Worm (Caenorhabditis elegans) whole organism, L2 larva: Measurements from ENCODE around the gene C54G10.1.

ENCODE experiments used
- C34F6.9 ChIP-seq: fragments of 150-350 bp; optimal IDR thresholded peaks from 2 replicates; lab custom pipeline; 2014; ENCODE audit warnings: missing biosample characterization, missing genetic modification characterization
- F13H6.1 ChIP-seq: sonication (generic microtip); optimal IDR thresholded peaks from 2 replicates; lab custom pipeline; 2016; ENCODE audit warnings: missing genetic modification characterization, missing compliant biosample characterization
- R02D3.7 ChIP-seq: fragments of 150-350 bp; optimal IDR thresholded peaks from 2 replicates; lab custom pipeline; 2014; ENCODE audit warnings: missing biosample characterization, missing genetic modification characterization
- alr-1 ChIP-seq: fragments of 150-350 bp; optimal IDR thresholded peaks from 2 replicates; lab custom pipeline; 2014; ENCODE audit warnings: missing biosample characterization, missing genetic modification characterization
- aly-2 ChIP-seq: fragments of 150-350 bp; optimal IDR thresholded peaks from 2 replicates; lab custom pipeline; 2014; ENCODE audit warnings: missing biosample characterization, missing genetic modification characterization
- ama-1 ChIP-seq: fragments of 150-350 bp; optimal IDR thresholded peaks from 2 replicates; lab custom pipeline; 2018; ENCODE audit warnings: inconsistent platforms
- blmp-1 ChIP-seq: sonication (generic microtip); optimal IDR thresholded peaks from 2 replicates; lab custom pipeline; 2017; ENCODE audit warnings: missing genetic modification characterization, mild to moderate bottlenecking, missing compliant biosample characterization, antibody characterized with exemption, moderate library complexity; ENCODE audit not compliant: insufficient read depth
- ceh-16 ChIP-seq: fragments of 150-350 bp; optimal IDR thresholded peaks from 2 replicates; lab custom pipeline; 2014; ENCODE audit warnings: missing biosample characterization, missing genetic modification characterization
- ceh-82 ChIP-seq: fragments of 150-350 bp; optimal IDR thresholded peaks from 2 replicates; lab custom pipeline; 2014; ENCODE audit warnings: missing biosample characterization, missing genetic modification characterization
- crh-2 ChIP-seq: sonication (generic microtip); optimal IDR thresholded peaks from 2 replicates; lab custom pipeline; 2017; ENCODE audit warnings: missing biosample characterization, missing genetic modification characterization
- egl-27 ChIP-seq: sonication (generic microtip); optimal IDR thresholded peaks from 3 replicates; lab custom pipeline; 2017; ENCODE audit warnings: missing biosample characterization, missing genetic modification reagents, missing genetic modification characterization
- elt-1 ChIP-seq: fragments of 150-350 bp; optimal IDR thresholded peaks from 2 replicates; lab custom pipeline; 2014; ENCODE audit warnings: missing biosample characterization, missing genetic modification characterization
- elt-3 ChIP-seq: sonication (generic microtip); optimal IDR thresholded peaks from 2 replicates; lab custom pipeline; 2017; ENCODE audit warnings: missing biosample characterization, missing genetic modification characterization
- gmeb-1 ChIP-seq: fragments of 150-350 bp; optimal IDR thresholded peaks from 2 replicates; lab custom pipeline; 2014; ENCODE audit warnings: missing biosample characterization, missing genetic modification characterization
- lin-13 ChIP-seq: fragments of 150-350 bp; optimal IDR thresholded peaks from 2 replicates; lab custom pipeline; 2014; ENCODE audit warnings: missing biosample characterization, missing genetic modification reagents, missing genetic modification characterization
- lin-39 ChIP-seq: fragments of 150-350 bp; optimal IDR thresholded peaks from 2 replicates; lab custom pipeline; 2014; ENCODE audit warnings: missing biosample characterization, missing genetic modification reagents, missing genetic modification characterization
- mab-5 ChIP-seq: fragments of 150-350 bp; optimal IDR thresholded peaks from 2 replicates; lab custom pipeline; 2014; ENCODE audit warnings: missing biosample characterization, missing genetic modification characterization
- mbf-1 ChIP-seq: sonication (generic microtip); optimal IDR thresholded peaks from 2 replicates; lab custom pipeline; 2017; ENCODE audit warnings: missing biosample characterization, missing genetic modification characterization
- mdl-1 ChIP-seq, 2 experiments: fragments of 150-350 bp in 1 of 2; sonication (generic microtip) in 1 of 2; optimal IDR thresholded peaks; 2 replicates each; lab custom pipeline; 2017; ENCODE audit warnings: missing biosample characterization in 2 of 2, missing genetic modification characterization in 2 of 2
- nhr-10 ChIP-seq: sonication (generic microtip); optimal IDR thresholded peaks from 2 replicates; lab custom pipeline; 2017; ENCODE audit warnings: missing biosample characterization, missing genetic modification characterization
- nhr-11 ChIP-seq: fragments of 150-350 bp; optimal IDR thresholded peaks from 2 replicates; lab custom pipeline; 2014; ENCODE audit warnings: missing biosample characterization, missing genetic modification characterization
- nhr-21 ChIP-seq: fragments of 150-350 bp; optimal IDR thresholded peaks from 2 replicates; lab custom pipeline; 2014; ENCODE audit warnings: missing biosample characterization, missing genetic modification characterization
- nhr-23 ChIP-seq: fragments of 150-350 bp; optimal IDR thresholded peaks from 2 replicates; lab custom pipeline; 2014; ENCODE audit warnings: missing biosample characterization, missing genetic modification reagents, missing genetic modification characterization
- nhr-237 ChIP-seq: fragments of 150-350 bp; optimal IDR thresholded peaks from 2 replicates; lab custom pipeline; 2014; ENCODE audit warnings: missing biosample characterization, missing genetic modification characterization
- nhr-25 ChIP-seq: fragments of 150-350 bp; sonication (generic microtip); optimal IDR thresholded peaks from 3 replicates; lab custom pipeline; 2014; ENCODE audit warnings: missing biosample characterization, missing genetic modification characterization
- peb-1 ChIP-seq: fragments of 150-350 bp; optimal IDR thresholded peaks from 2 replicates; lab custom pipeline; 2014; ENCODE audit warnings: missing biosample characterization, missing genetic modification characterization
- sem-4 ChIP-seq: fragments of 150-350 bp; optimal IDR thresholded peaks from 2 replicates; lab custom pipeline; 2014; ENCODE audit warnings: missing biosample characterization, missing genetic modification reagents, missing genetic modification characterization
- skn-1 ChIP-seq: sonication (generic microtip); optimal IDR thresholded peaks from 2 replicates; lab custom pipeline; 2017; ENCODE audit warnings: missing biosample characterization, missing genetic modification characterization
- sma-9 ChIP-seq, 2 experiments: fragments of 150-350 bp in 1 of 2; sonication (generic microtip) in 1 of 2; optimal IDR thresholded peaks; 2 replicates each; lab custom pipeline; 2014 to 2016; ENCODE audit warnings: missing genetic modification characterization in 2 of 2, mild to moderate bottlenecking in 1 of 2, missing biosample characterization in 1 of 2, missing compliant biosample characterization in 1 of 2, missing genetic modification reagents in 1 of 2, moderate library complexity in 1 of 2
- snpc-4 ChIP-seq: fragments of 150-350 bp; optimal IDR thresholded peaks from 2 replicates; lab custom pipeline; 2014; ENCODE audit warnings: missing biosample characterization, missing genetic modification characterization
- zag-1 ChIP-seq: fragments of 150-350 bp; optimal IDR thresholded peaks from 2 replicates; lab custom pipeline; 2014; ENCODE audit warnings: missing biosample characterization, missing genetic modification characterization
- ztf-1 ChIP-seq: fragments of 200-800 bp; sonication (Bioruptor generic); conservative IDR thresholded peaks from 2 replicates; pipeline ENCODE4 v1.3.6; 2022; ENCODE audit warnings: missing genetic modification characterization, missing compliant biosample characterization
- ztf-11 ChIP-seq: sonication (generic microtip); optimal IDR thresholded peaks from 2 replicates; lab custom pipeline; 2017; ENCODE audit warnings: missing biosample characterization, missing genetic modification characterization
- ztf-4 ChIP-seq: fragments of 150-350 bp; optimal IDR thresholded peaks from 2 replicates; lab custom pipeline; 2014; ENCODE audit warnings: missing biosample characterization, missing genetic modification characterization

C54G10.1 gene

DNA sequence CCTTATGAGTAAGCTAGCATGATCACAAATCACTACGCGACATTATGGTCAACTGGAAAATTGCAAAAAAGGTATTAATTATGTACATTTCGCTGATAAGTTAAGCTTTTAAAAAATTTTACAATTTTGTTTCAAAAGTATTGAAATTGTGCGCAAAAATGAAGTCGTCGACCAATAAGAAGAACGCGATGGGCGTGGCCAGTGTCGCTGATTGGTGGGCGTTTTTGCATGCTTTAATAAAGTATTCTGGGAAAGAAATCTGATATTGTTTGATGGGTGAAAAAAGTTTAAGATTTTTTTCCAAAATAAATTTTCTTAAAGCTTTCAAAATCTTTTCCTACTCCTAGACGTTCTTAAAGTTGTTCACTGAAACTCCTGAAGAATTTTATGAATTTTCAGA is 37.4 kb downstream of the C54G10.1 start:
- TF ChIP-seq lin-13 (no peak), sem-4 (tag; lab: Kevin White, UChicago) (no peak), nhr-10 (tag; lab: Kevin White, UChicago) (no peak), nhr-25 (no peak), R02D3.7 (tag; lab: Kevin White, UChicago) (no peak), ztf-11 (tag; lab: Kevin White, UChicago) (no peak), mbf-1 (tag; lab: Kevin White, UChicago) (no peak), ztf-1 (no peak), elt-3 (tag; lab: Kevin White, UChicago) (no peak), blmp-1 (tag; lab: Kevin White, UChicago) (no peak), mab-5 (no peak), snpc-4 (tag; lab: Kevin White, UChicago) (no peak), nhr-23 (tag; lab: Kevin White, UChicago) (no peak), ceh-16 (tag; lab: Kevin White, UChicago) (no peak), gmeb-1 (tag; lab: Kevin White, UChicago) (no peak), egl-27 (no peak), elt-1 (tag; lab: Kevin White, UChicago) (no peak), aly-2 (no peak), zag-1 (no peak)

DNA sequence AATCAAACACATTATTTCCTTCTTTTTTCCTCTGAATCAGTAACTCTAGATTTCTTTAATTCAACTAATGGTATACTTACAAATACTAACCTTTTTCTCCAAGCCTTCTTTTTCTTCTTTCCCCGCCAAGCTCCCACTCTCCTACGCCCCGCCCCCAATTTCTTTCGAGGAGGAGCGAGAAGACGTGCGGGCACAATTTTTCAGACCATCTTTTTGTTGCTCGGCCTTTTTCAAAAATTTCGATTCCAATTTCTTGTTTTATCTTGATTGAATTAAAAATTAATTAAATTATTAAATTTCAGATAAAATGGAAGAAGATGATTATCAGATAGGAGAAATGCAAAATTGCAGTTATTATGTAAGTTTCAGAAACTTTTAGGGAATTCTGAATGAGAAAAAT is 39.1 kb downstream of the C54G10.1 start, which contains the start of gene C47E8.3:
Gene C47E8.3 (plus strand): TSS at position 301 of the 400 bp plus-strand sequence.
- TF ChIP-seq sma-9 (GFP tag; optimal IDR thresholded peaks at IDR 0.05; lab: Kevin White, UChicago) = no peak
- no peak for TF ChIP-seq sma-9 (tag; optimal IDR thresholded peaks at IDR 0.05; lab: Kevin White, UChicago)
- TF ChIP-seq crh-2 (tag; lab: Kevin White, UChicago) = no peak
- TF ChIP-seq R02D3.7 (tag; lab: Kevin White, UChicago) = no peak
- no peak for TF ChIP-seq ceh-16 (tag; lab: Kevin White, UChicago)
- TF ChIP-seq nhr-23 (tag; lab: Kevin White, UChicago) = no peak
- no peak for TF ChIP-seq mbf-1 (tag; lab: Kevin White, UChicago)
- TF ChIP-seq ztf-4 (tag; lab: Kevin White, UChicago) = no peak
- TF ChIP-seq F13H6.1 (tag; lab: Kevin White, UChicago) = no peak
- TF ChIP-seq, all 48 proteins: peak for 0

DNA sequence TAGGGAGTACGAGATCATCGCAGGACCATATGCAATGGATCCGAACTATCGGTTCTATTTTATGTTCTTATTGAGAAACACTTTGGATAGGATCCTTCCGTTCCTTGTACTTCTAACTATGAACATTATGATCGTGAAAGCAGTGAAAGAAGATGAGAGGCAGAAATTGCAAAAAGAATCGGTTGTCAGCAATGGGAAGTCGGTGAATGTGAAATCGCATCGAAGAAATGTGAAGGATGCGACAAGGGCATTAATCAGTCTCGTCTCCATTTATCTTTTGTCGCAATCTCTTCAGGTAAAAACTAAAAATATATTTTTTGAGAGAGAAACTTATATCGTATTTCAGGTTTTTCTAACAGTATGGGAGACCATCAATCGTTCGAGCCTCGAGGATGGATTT is 42.0 kb downstream of the C54G10.1 start:
- TF ChIP-seq C34F6.9 (tag; lab: Kevin White, UChicago) (peak; percentile 14), skn-1 (no peak)

- TF ChIP-seq nhr-237 = no peak
- no peak for TF ChIP-seq elt-3 (tag; lab: Kevin White, UChicago)
- no peak for TF ChIP-seq ceh-82 (tag; lab: Kevin White, UChicago)
- TF ChIP-seq ama-1 (lab: Kevin White, UChicago) = peak; percentile 40
These were observed 42.4 kb downstream of the C54G10.1 start for ce11 chrV:14683291-14683690.

DNA sequence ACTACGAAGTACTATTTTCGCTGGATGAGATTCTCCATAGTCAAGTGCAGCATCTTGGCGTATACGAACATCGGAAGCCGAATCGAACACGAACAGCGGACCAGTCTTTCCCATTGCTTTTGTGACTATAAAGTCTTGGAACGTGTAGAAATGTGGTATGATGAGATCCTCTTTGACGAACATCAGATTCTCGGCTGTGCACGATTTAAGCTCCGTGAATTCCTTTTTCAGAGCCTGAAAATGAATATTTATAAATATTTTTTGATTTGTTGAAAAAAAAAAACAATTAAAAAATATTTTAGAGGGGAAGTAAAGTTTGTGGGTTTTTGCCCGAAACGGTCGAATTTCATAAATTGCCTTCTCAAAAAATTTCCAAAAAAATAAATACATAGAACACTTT is 43.0 kb downstream of the C54G10.1 start:
- no peak for TF ChIP-seq mdl-1 (tag; optimal IDR thresholded peaks at IDR 0.05; lab: Kevin White, UChicago)
- TF ChIP-seq crh-2 (tag; lab: Kevin White, UChicago) = no peak
- TF ChIP-seq, all 48 proteins: peak for 0

DNA sequence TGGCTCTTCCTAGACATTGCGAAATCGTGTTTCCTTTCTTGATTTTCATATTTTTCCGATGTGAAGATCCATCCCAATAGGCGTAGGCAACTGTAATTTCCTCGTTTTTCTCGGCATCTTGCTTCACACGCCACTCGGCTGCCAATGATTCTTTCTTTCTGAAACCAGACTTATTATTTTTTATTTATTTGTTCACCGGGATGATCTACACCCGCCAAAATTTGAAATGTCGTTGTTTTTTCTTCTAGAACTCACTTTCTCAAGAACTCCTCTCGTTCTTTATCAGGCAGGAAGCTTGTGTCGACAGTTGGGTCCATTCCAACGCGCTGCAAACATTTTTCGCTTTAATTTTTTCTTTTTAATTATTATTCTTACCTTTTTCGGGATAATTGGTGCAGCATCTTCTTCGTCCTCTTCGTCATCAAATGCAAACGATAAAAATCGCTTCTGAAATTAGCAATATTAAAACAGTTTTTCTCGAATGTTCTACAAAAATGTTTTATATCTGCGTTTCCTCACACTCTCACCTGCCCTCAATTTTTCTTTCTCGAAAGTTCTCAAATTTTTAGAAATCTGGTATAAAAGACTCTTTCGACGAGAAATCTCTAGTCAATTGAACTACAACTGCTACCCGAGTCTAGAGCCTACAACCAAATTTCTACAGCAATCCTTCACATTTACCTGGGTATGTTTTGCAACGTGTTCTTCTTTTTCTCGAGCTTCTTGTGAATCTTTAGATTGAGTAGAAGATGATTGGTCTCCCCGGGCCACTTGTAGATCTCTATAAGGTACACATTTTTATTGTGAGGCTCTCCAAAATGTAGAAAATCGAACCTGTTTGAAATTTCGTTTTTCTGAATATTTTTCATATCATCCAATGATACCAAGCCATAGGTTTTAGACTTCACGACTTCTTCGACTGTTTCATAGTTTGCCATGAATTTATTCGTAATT is 43.7 kb downstream of the C54G10.1 start, which contains the start of gene hsp-90:
Gene hsp-90 (plus strand): TSS at position 560 of the 954 bp plus-strand sequence.
- no peak for TF ChIP-seq aly-2
- no peak for TF ChIP-seq peb-1 (tag; lab: Kevin White, UChicago)
- no peak for TF ChIP-seq lin-39 (tag; lab: Kevin White, UChicago)
- no peak for TF ChIP-seq zag-1
- no peak for TF ChIP-seq alr-1 (tag; lab: Kevin White, UChicago)
- no peak for TF ChIP-seq lin-13
- TF ChIP-seq elt-1 (tag; lab: Kevin White, UChicago) = no peak
- TF ChIP-seq nhr-21 (tag; lab: Kevin White, UChicago) = no peak
- no peak for TF ChIP-seq nhr-11
- peak; percentile 84 for TF ChIP-seq ama-1 (lab: Kevin White, UChicago)
- no peak for TF ChIP-seq crh-2 (tag; lab: Kevin White, UChicago)
- peak; percentile 55 for TF ChIP-seq C34F6.9 (tag; lab: Kevin White, UChicago)
- TF ChIP-seq ztf-11 (tag; lab: Kevin White, UChicago) = no peak
